Worm (Caenorhabditis elegans) whole organism, L4/young adult: Measurements from ENCODE around the gene B0457.6.

ENCODE experiments used
- W03F9.2 ChIP-seq: fragments of 150-350 bp; optimal IDR thresholded peaks from 2 replicates; lab custom pipeline; 2014; ENCODE audit warnings: missing biosample characterization, missing genetic modification characterization
- dao-5 ChIP-seq: sonication (generic microtip); optimal IDR thresholded peaks from 2 replicates; lab custom pipeline; 2016; ENCODE audit warnings: missing genotype, missing genetic modification characterization, moderate library complexity, missing compliant biosample characterization
- him-1 ChIP-seq: sonication (generic microtip); optimal IDR thresholded peaks from 2 replicates; lab custom pipeline; 2016; ENCODE audit warnings: missing genotype, missing genetic modification reagents, missing genetic modification characterization, missing compliant biosample characterization

B0457.6 gene

DNA sequence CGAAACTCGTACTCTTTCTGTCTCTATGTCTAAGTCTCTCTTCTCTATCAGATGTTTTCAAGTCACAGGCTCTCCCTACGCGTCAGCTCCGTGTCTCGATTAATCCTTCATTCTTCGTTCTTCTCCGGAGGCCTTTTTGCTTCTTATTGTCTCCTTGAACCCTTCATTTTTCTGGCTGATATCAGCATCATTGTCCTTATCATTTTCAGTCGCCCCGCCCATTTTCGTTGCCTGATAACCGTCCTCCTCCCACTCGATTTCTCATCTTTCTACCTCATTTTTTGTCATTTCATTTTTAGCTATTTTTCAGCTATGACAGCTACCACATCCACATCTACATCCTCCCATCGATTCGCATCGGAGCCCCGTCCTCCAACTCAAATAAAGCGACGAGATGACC lies at the start of gene B0457.6:
B0457.6 (plus strand) TSS at position 284 of the 400 bp plus-strand sequence.
- no peak for TF ChIP-seq him-1
- TF ChIP-seq W03F9.2 (tag; lab: Kevin White, UChicago): no peak
- no peak for TF ChIP-seq dao-5 (tag; lab: Kevin White, UChicago)

DNA sequence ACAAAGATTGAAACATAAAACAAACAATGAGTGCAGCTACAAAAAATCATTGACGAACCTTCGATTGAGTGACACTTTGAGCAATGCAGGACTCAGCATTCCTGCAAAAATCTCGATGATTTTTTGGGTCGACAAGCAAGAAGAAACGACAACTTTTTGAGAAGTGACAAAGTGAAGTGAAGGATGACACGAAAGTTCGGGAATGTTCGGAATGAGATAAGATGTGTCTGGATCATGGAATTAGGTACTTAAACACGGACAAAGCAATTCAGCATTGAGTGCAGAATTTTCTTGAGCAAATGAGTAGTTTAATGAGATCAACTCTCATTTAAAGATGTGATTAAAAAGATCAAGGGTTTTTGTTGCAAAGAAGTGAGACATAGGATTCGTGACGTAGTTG lies 48.4 kb upstream of the B0457.6 start, which contains the start of gene T07D4.2:
T07D4.2 (minus strand) TSS at position 101 of the 400 bp plus-strand sequence.
- TF ChIP-seq him-1 (no peak), dao-5 (tag; lab: Kevin White, UChicago) (no peak), W03F9.2 (tag; lab: Kevin White, UChicago) (no peak)

DNA sequence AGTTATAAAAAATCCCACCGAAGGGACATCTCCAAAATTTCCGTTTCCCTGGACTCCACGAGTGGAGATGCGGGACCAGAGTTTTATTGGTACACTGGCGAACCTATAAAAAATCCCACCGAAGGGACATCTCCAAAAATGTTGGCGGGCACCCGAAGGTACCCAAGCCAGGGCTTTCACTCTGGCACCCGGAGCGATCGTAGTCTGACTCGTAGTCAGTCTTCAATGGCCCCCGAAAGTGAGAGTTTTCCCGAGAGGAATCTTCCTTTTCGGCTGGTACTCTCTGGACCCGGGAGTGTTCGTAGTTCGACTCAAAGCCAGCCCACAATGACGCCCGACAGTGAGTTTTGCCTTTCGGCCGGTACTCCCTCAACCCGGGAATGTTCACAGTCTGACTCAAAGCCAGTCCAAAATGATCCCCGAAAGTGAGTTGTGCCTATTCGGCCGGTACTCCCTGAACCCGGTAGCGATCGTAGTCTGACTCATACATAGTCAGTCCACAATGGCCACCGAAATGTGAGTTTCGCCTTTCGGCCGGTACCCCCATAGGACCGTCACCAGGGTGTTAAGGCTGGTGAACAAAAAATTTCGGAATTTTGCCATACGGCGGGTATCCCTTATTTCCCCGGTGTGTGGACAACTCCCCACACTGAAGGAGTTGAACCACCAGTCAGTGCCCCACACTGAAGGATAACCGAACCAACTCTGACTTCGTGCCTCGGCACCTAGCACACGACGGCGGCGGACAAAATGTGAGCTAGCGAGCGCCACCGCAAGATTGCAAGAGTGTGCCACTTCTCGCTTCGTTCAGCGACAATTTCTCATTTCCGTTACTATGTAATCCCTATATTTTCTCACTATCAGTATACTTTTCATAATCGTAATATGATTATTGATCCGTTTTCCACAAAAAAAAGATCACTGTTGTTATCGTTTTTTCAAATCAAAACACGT lies 44.9 kb upstream of the B0457.6 start:
- TF ChIP-seq W03F9.2 (tag; lab: Kevin White, UChicago) (no peak), dao-5 (tag; lab: Kevin White, UChicago) (no peak), him-1 (no peak)

DNA sequence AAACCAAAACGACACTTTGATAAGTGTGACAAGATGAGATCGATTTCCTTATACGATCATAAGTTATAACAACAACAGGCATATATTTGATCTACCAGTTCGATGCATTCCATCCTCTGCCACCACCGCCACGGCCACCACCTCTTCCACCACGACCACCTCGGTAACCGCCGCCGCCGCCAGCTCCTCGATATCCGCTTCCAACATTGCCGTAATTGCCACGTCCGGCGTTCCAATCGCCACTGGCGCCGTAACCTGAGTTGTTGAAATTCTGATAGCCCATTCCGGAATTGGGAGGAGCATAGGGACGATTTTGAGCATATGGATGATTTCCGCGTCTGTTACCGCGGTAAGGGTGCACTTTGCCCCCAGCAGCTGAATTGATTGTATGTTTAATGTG lies 43.7 kb upstream of the B0457.6 start:
- TF ChIP-seq him-1 (no peak), dao-5 (tag; lab: Kevin White, UChicago) (no peak), W03F9.2 (tag; lab: Kevin White, UChicago) (no peak)

DNA sequence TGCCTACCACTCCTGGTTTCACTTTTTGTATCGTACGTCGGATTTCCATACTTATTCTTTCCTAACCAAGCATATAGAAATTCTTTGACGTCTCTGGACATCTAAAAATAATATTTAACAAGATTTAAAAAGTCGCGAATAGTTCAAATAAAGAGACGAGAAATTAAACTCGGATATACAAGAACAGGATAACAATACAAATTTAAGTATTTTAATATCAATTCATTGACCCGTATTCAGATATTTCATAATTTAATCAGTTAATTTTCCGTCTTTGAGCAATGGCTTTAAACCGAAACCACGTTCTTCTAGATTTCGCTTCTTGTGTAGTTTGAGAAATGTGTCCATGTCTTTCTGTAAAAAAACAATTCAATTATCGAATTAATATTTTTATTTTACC lies 38.7 kb upstream of the B0457.6 start, which contains the start of gene rha-1:
rha-1 (minus strand) TSS at position 101 of the 400 bp plus-strand sequence.
- TF ChIP-seq W03F9.2 (tag; lab: Kevin White, UChicago) (no peak), him-1 (no peak), dao-5 (tag; lab: Kevin White, UChicago) (no peak)

DNA sequence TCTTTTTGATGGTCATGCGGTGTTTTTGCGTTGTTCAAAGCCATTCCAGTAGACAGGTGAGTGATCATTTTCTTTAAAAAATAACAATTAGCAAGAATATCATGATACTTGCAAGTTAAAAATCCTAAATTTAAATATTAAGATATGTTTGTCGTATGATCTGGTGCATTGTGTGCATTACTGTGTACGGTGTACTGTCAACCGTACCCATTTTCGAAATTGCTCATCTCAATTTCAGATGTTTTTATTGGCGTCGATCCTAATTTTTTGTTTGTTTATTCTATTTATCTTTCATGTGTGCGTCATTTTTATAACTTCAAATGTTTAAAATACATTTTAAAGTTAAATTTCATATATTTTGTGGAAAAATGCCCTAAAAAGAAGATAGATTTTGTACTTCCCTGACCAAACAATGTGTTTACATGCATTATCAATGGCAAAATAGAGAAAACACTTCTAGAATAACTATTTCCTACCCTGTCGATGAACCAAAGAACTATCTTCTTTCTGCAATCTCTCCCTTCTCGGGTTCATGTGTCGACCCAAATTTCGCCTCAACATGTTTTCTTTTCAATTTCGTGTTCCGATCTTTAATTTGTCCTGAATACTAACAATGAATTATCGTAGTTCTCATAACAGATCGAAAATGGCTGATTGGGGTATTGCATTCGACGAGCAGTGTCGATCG lies 37.8 kb upstream of the B0457.6 start, which contains the start of the genes T07D4.5 and ddx-19:
T07D4.5 (minus strand) TSS at position 71 of the 688 bp plus-strand sequence.
ddx-19 (plus strand) TSS at position 638 of the 688 bp plus-strand sequence.
- TF ChIP-seq W03F9.2 (tag; lab: Kevin White, UChicago) (peak; percentile 28), him-1 (no peak), dao-5 (tag; lab: Kevin White, UChicago) (no peak)

DNA sequence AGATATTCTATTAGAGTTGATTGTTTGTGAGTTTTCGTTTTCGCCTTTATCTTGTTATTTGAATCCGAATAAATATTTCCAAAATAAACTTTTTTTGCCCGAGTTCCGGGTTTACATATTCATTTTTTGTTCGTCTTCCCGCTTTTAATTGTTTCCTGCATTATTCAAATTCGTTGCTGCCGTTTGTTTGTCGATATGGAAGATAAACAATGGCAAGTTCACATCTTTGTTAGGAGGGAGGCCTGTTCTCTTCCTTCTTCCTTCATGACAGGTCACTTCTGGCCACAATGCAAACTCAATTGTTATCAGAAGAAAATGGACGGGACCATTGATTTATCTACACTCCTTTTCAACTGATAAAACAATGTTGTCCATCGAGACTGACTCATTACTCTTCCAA lies 32.6 kb upstream of the B0457.6 start:
- TF ChIP-seq dao-5 (tag; lab: Kevin White, UChicago) (no peak), W03F9.2 (tag; lab: Kevin White, UChicago) (no peak), him-1 (no peak)

DNA sequence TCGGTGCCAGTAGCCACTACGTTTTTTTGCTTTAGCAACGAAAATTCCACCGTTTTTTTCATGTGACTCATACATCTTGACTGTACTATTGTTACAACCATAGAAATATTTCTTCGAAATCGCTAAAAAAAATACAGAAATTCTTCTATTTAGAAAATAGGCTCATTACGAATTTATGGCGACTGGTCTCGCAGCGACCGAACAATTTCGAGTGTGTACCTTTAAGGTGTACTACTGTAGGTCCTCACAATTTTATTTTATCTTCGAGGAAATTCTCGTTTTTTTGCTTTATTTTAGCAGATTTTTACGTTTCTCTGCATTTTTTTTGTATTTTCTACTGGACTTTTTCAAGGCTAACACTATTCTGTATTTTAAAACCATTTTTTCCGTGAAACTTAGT lies 32.2 kb upstream of the B0457.6 start:
- TF ChIP-seq him-1 (no peak), W03F9.2 (tag; lab: Kevin White, UChicago) (peak; percentile 37), dao-5 (tag; lab: Kevin White, UChicago) (no peak)

DNA sequence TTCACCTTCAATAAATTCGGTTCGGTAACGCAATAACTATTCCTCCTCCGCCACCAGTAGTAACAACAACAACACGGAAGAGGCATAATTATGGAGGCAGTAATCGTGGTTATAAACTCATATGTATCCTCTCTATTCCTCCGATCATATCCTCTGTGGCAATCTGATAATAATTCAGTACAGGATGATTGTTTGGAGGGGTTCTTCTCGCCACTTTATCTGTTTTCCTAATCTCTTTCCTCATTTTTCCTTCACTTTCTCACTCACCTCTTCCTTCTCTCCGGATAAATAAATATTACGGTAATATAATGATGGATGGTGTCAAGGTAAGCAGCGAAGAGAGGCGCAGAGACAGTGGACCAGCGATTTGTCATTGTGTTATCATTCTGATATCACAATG lies 31.7 kb upstream of the B0457.6 start:
- TF ChIP-seq dao-5 (tag; lab: Kevin White, UChicago): no peak
- TF ChIP-seq him-1: no peak
- no peak for TF ChIP-seq W03F9.2 (tag; lab: Kevin White, UChicago)

DNA sequence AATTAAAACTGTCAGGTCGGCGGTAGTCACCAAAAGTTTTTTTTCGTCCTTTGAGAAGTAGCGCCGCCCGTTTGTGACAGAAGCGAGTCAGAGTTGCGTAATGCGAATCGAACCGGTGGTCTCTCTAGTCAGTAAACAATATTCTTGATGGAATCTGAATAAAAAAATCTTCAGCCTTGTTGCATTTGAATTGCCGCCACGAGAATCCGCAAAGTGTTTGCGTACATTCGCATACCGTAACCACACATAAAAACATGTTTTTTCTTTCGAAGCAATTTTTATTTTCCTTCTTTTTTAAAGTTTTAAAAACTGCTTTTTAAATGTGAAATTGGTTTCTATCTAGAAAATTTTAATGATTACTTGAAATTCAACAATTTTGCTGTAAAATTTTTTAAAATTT lies 31.2 kb upstream of the B0457.6 start:
- TF ChIP-seq W03F9.2 (tag; lab: Kevin White, UChicago) (no peak), him-1 (no peak), dao-5 (tag; lab: Kevin White, UChicago) (no peak)

DNA sequence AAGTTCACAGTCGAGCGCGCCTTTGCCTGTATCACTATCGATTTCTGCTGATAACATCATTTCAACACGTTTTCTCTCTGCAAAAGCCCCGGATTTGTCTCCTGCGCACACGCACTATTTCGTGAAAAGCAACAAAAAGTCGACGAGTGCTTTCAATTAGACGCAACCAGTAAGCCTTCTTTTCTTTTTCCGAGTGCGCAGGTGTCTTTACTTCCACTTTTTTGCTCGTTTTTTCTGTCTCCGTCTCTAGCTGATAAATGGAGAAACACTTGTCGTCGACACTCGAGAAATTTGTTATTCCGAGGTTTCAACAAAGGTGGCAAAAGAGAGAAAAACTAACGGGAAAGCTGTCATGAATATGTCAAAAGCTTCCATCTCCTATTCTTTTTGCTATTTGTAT lies 30.6 kb upstream of the B0457.6 start:
- no peak for TF ChIP-seq W03F9.2 (tag; lab: Kevin White, UChicago)
- no peak for TF ChIP-seq dao-5 (tag; lab: Kevin White, UChicago)
- TF ChIP-seq him-1: no peak

DNA sequence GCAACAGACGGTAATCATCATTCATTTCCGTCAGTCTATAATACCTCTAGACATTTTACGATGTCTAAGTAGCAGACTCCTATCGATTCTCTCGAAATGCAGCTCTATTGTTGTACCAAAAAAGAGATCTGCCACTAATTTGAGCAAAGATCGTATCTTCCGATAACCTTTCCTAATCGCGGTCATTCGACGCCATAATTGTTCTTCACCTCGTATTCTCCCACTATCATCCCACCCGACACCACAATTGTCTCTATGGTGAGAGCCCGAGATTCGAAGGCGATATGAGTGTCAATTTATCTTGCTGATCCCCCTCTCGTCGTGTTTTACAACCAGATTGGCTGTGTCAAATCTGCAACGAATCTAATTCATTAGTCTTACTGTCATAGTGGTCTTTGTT lies 26.8 kb upstream of the B0457.6 start:
- TF ChIP-seq dao-5 (tag; lab: Kevin White, UChicago) (no peak), him-1 (no peak), W03F9.2 (tag; lab: Kevin White, UChicago) (no peak)

DNA sequence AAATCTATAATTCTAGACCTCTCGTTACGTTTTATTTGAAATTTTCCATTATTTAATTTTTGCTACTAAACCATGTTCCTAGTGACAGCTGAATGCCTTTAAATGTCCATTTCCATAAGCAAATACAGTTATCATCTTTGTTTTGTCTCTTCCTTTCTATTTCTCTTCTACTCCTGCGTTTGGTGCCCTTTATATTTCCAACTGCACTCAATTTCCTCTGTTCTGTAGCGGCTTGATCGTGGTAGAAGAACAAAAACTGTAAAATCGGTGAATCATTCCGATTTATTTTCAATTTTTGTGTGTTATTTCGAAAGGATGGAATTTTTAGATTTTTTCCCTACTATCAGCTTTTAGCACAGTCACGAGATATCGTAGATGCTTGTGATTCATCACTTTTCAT lies 26.3 kb upstream of the B0457.6 start:
- TF ChIP-seq dao-5 (tag; lab: Kevin White, UChicago) (no peak), him-1 (no peak), W03F9.2 (tag; lab: Kevin White, UChicago) (no peak)

DNA sequence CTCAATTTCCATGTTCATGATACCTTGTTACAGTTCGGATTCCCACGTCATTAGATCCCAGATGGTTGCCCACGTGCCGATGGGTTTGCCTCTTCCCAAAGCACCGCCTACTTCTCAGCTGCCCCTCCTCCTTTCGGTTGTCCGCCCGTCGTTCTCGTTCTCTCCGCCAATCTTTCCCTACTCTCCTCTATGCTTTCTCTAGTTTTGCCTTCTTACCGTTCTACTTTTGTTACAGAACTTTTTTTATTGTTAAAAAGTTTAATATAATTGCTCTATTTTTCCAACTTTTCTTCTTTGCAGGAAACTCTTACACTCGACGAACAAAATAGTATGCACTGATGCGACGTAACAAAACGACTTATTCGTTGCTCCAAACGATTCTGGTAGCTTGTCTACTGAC lies 25.7 kb upstream of the B0457.6 start, which contains the start of gene lat-1:
lat-1 (plus strand) TSS at position 301 of the 400 bp plus-strand sequence.
- no peak for TF ChIP-seq dao-5 (tag; lab: Kevin White, UChicago)
